Fruit fly (Drosophila melanogaster): ENCODE measurements around the gene alph.
A peak's percentile ranks its signal among the peaks of the same experiment; 100 is the strongest.

Gene alph

DNA sequence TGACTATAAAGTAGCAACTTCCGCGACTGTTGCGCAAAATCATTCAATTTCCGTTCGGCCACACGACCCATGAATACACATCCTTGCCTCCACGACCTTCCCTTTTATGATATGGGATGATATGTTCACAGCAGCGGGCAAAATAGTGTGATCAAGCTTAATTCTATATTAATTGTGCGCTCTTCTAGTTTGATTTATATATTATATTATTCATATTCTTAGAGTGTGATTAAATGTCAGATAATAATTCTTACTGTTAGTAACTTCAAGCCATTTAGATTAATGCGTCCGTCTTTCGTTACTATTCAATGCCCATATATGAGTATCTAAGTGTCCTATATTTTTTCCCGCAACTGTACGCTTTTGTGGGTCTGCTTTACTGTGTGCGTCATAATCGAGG, 10.2 kb upstream of the alph start (continued):
- TF ChIP-seq mirr (GFP tag; optimal IDR thresholded peaks at IDR 0.05) (no peak), CG9797 (GFP tag; optimal IDR thresholded peaks at IDR 0.05) (no peak), so (GFP tag; IDR thresholded peaks at IDR 0.05) (no peak), D19B (GFP tag; optimal IDR thresholded peaks at IDR 0.05) (no peak), CG31365 (tag; optimal IDR thresholded peaks at IDR 0.05) (no peak), CG14965 (GFP tag; optimal IDR thresholded peaks at IDR 0.05; ENCODE audit: borderline replicate concordance) (no peak), gt (GFP tag; IDR thresholded peaks at IDR 0.05) (no peak), Ets65A (GFP tag) (peak; percentile 67), E2f2 (GFP tag; IDR thresholded peaks at IDR 0.05) (no peak), ewg (GFP tag; optimal IDR thresholded peaks at IDR 0.05) (peak; percentile 6), ham (GFP tag; IDR thresholded peaks at IDR 0.05) (no peak), run (tag; optimal IDR thresholded peaks at IDR 0.05) (no peak), vfl (GFP tag; optimal IDR thresholded peaks at IDR 0.05) (no peak), CG1647 (GFP tag; optimal IDR thresholded peaks at IDR 0.05) (no peak), pita (GFP tag; optimal IDR thresholded peaks at IDR 0.05) (no peak), crp (GFP tag; optimal IDR thresholded peaks at IDR 0.05) (no peak), CG12104 (GFP tag; optimal IDR thresholded peaks at IDR 0.05) (no peak), CG15269 (tag; optimal IDR thresholded peaks at IDR 0.05) (peak; percentile 44), Elba2 (GFP tag; optimal IDR thresholded peaks at IDR 0.05) (no peak), Fer2 (tag; optimal IDR thresholded peaks at IDR 0.05) (no peak), nau (GFP tag; optimal IDR thresholded peaks at IDR 0.05) (no peak), org-1 (GFP tag; optimal IDR thresholded peaks at IDR 0.05) (no peak), CG1024 (GFP tag; IDR thresholded peaks at IDR 0.05) (no peak), jing (GFP tag; optimal IDR thresholded peaks at IDR 0.05) (no peak), br (optimal IDR thresholded peaks at IDR 0.05) (no peak), CG4617 (GFP tag; optimal IDR thresholded peaks at IDR 0.05; ENCODE audit: borderline replicate concordance) (no peak), Bgb (GFP tag; IDR thresholded peaks at IDR 0.05; ENCODE audit: partially characterized antibody) (no peak), salm (tag; optimal IDR thresholded peaks at IDR 0.05) (no peak), CG8281 (tag; optimal IDR thresholded peaks at IDR 0.05) (no peak), Hsf (GFP tag; optimal IDR thresholded peaks at IDR 0.05) (no peak), psq (GFP tag; optimal IDR thresholded peaks at IDR 0.05) (no peak), Meics (GFP tag; optimal IDR thresholded peaks at IDR 0.05) (peak; percentile 32), CG8924 (tag; optimal IDR thresholded peaks at IDR 0.05) (peak; percentile 62), cas (GFP tag; IDR thresholded peaks at IDR 0.05) (no peak), dmrt99B (tag; optimal IDR thresholded peaks at IDR 0.05) (peak; percentile 69), CrebB (tag; optimal IDR thresholded peaks at IDR 0.05) (no peak), CG4730 (GFP tag; IDR thresholded peaks at IDR 0.05) (no peak), CG7839 (tag; optimal IDR thresholded peaks at IDR 0.05) (peak; percentile 65), sens-2 (GFP tag; IDR thresholded peaks at IDR 0.05) (no peak), CG4328 (GFP tag; optimal IDR thresholded peaks at IDR 0.05) (no peak), CG3281 (GFP tag; optimal IDR thresholded peaks at IDR 0.05) (no peak), CG13296 (GFP tag; optimal IDR thresholded peaks at IDR 0.05) (peak; percentile 12), sd (tag; optimal IDR thresholded peaks at IDR 0.05) (no peak), bsh (GFP tag; optimal IDR thresholded peaks at IDR 0.05) (peak in 1 of 2 experiments; percentile 66), CG33213 (GFP tag; optimal IDR thresholded peaks at IDR 0.05) (no peak), crc (GFP tag; optimal IDR thresholded peaks at IDR 0.05) (no peak), kah (GFP tag; optimal IDR thresholded peaks at IDR 0.05) (no peak), HmgD (GFP tag; optimal IDR thresholded peaks at IDR 0.05) (no peak), cwo (GFP tag; optimal IDR thresholded peaks at IDR 0.05) (peak; percentile 24), CG9215 (GFP tag; IDR thresholded peaks at IDR 0.05) (no peak), CG16779 (GFP tag; IDR thresholded peaks at IDR 0.05) (no peak), BtbVII (GFP tag; optimal IDR thresholded peaks at IDR 0.05) (no peak)

Data from whole organism, embryonic.